Worm (Caenorhabditis elegans): ENCODE measurements around the gene sre-44.

sre-44 gene

DNA sequence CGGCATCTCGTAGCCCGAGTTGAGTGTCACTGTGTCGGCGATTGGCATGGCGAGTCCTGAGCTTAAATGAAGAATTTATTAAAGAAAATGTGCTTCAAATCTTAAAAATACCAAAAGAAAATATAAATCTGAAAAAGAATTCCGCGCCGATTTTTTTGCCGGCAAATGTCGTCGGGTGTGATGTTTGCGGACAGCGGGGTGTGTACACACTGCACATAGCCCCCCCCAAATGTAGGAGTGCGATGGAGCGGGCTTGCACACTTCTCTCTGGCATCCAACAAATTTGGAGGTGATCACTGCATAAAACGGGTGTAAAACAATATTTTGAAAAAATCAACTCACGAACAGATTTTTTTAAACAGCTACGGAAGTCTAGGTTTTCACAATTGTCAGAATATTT lies 26.8 kb downstream of the sre-44 start, which contains the start of gene Y39G8B.2:
Gene Y39G8B.2, minus strand, starts transcription at position 61 of the 400 bp plus-strand sequence.
- peak; percentile 43; the same call in 1 of the 2 replicates for TF ChIP-seq scrt-1 (GFP tag; IDR thresholded peaks at IDR 0.05)
- peak; percentile 66 for TF ChIP-seq hmg-4 (GFP tag; optimal IDR thresholded peaks at IDR 0.05)
- peak; percentile 73 for TF ChIP-seq F13C5.2 (tag; optimal IDR thresholded peaks at IDR 0.05)
- TF ChIP-seq ama-1 (optimal IDR thresholded peaks at IDR 0.05), result no peak
- no peak for TF ChIP-seq ceh-36 (tag; optimal IDR thresholded peaks at IDR 0.05)
- peak; percentile 68 for TF ChIP-seq pes-1 (GFP tag; IDR thresholded peaks at IDR 0.05)
- 0 out of 2 replicates have a peak, but pooled peaks have one; percentile 32 for TF ChIP-seq flt-1 (GFP tag; IDR thresholded peaks at IDR 0.05)
- 0 out of 2 replicates have a peak, but pooled peaks have one; percentile 43 for TF ChIP-seq tbx-11 (GFP tag; IDR thresholded peaks at IDR 0.05)
- no peak for TF ChIP-seq sea-1 (GFP tag; conservative IDR thresholded peaks at IDR 0.05)
- no peak for TF ChIP-seq aly-1 (tag; optimal IDR thresholded peaks at IDR 0.05)

DNA sequence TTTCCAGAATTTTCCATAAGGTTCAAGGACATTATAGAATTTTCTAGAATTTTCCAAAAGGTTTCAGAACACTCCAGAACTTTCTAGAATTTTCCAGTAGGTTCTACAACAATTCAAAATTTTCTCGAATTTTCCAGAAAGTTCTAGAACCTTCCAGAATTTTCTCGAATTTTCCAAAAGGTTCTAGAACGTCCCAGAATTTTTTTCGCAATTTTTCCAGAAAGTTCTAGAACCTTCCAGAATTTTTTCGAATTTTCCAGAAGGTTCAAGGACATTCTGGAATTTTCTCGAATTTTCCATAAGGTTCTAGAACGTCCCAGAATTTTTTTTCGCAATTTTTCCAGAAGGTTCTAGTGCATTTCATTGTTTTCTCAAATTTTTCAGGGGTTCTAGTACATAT lies 28.3 kb downstream of the sre-44 start:
- no peak for TF ChIP-seq B0310.2 (tag; optimal IDR thresholded peaks at IDR 0.05)
- TF ChIP-seq hnd-1 (tag; optimal IDR thresholded peaks at IDR 0.05), result no peak
- no peak for TF ChIP-seq ceh-36 (tag; optimal IDR thresholded peaks at IDR 0.05)
- TF ChIP-seq tra-4 (tag; optimal IDR thresholded peaks at IDR 0.05), result no peak
- no peak for TF ChIP-seq flt-1 (GFP tag; IDR thresholded peaks at IDR 0.05)
- TF ChIP-seq tbx-11 (GFP tag; IDR thresholded peaks at IDR 0.05), result no peak
- no peak for TF ChIP-seq tbx-37 (GFP tag; conservative IDR thresholded peaks at IDR 0.05)
- TF ChIP-seq ama-1 (optimal IDR thresholded peaks at IDR 0.05), result no peak
- no peak for TF ChIP-seq hmbx-1 (tag; optimal IDR thresholded peaks at IDR 0.05)
- TF ChIP-seq ets-7 (tag; optimal IDR thresholded peaks at IDR 0.05), result no peak
- no peak for TF ChIP-seq pes-1 (GFP tag; IDR thresholded peaks at IDR 0.05)
- TF ChIP-seq ceh-13 (GFP tag; optimal IDR thresholded peaks at IDR 0.05), result no peak
- TF ChIP-seq scrt-1 (GFP tag; IDR thresholded peaks at IDR 0.05), result no peak

- no peak for TF ChIP-seq scrt-1 (GFP tag; IDR thresholded peaks at IDR 0.05)
These were observed 30.6 kb downstream of the sre-44 start, which contains the start of gene sre-48 for ce11 chrII:13979833-13980513. sre-48 (minus strand) TSS chrII:13979883.

- no peak for TF ChIP-seq tbx-11 (GFP tag; IDR thresholded peaks at IDR 0.05)
- TF ChIP-seq scrt-1 (GFP tag; IDR thresholded peaks at IDR 0.05), result no peak
- TF ChIP-seq tbx-37 (GFP tag; conservative IDR thresholded peaks at IDR 0.05), result no peak
- no peak for TF ChIP-seq hmg-4 (GFP tag; optimal IDR thresholded peaks at IDR 0.05)
- no peak for TF ChIP-seq hmbx-1 (tag; optimal IDR thresholded peaks at IDR 0.05)
- TF ChIP-seq tra-4 (tag; optimal IDR thresholded peaks at IDR 0.05), result no peak
- no peak for TF ChIP-seq ets-7 (tag; optimal IDR thresholded peaks at IDR 0.05)
- no peak for TF ChIP-seq hnd-1 (tag; optimal IDR thresholded peaks at IDR 0.05)
- no peak for TF ChIP-seq aly-1 (tag; optimal IDR thresholded peaks at IDR 0.05)
- no peak for TF ChIP-seq B0310.2 (tag; optimal IDR thresholded peaks at IDR 0.05)
- no peak for TF ChIP-seq ceh-13 (GFP tag; optimal IDR thresholded peaks at IDR 0.05)
- TF ChIP-seq ama-1 (optimal IDR thresholded peaks at IDR 0.05), result no peak
- no peak for TF ChIP-seq flt-1 (GFP tag; IDR thresholded peaks at IDR 0.05)
- no peak for TF ChIP-seq sea-1 (GFP tag; conservative IDR thresholded peaks at IDR 0.05)
- no peak for TF ChIP-seq F13C5.2 (tag; optimal IDR thresholded peaks at IDR 0.05)
- no peak for TF ChIP-seq pes-1 (GFP tag; IDR thresholded peaks at IDR 0.05)
- TF ChIP-seq ceh-36 (tag; optimal IDR thresholded peaks at IDR 0.05), result no peak
These were observed 31.7 kb downstream of the sre-44 start, which contains the start of gene Y39G8B.9 for ce11 chrII:13981097-13981496. Y39G8B.9 (plus strand) TSS chrII:13981365.

ce11 chrII:13981819-13982218 lies 32.4 kb downstream of the sre-44 start:
- TF ChIP-seq aly-1 (tag; optimal IDR thresholded peaks at IDR 0.05), result no peak
- no peak for TF ChIP-seq pes-1 (GFP tag; IDR thresholded peaks at IDR 0.05)
- no peak for TF ChIP-seq scrt-1 (GFP tag; IDR thresholded peaks at IDR 0.05)
- TF ChIP-seq hmg-4 (GFP tag; optimal IDR thresholded peaks at IDR 0.05), result no peak
- no peak for TF ChIP-seq ceh-36 (tag; optimal IDR thresholded peaks at IDR 0.05)
- TF ChIP-seq tbx-11 (GFP tag; IDR thresholded peaks at IDR 0.05), result no peak
- no peak for TF ChIP-seq tra-4 (tag; optimal IDR thresholded peaks at IDR 0.05)
- TF ChIP-seq hnd-1 (tag; optimal IDR thresholded peaks at IDR 0.05), result no peak
- TF ChIP-seq ceh-13 (GFP tag; optimal IDR thresholded peaks at IDR 0.05), result no peak
- no peak for TF ChIP-seq F13C5.2 (tag; optimal IDR thresholded peaks at IDR 0.05)
- no peak for TF ChIP-seq B0310.2 (tag; optimal IDR thresholded peaks at IDR 0.05)
- no peak for TF ChIP-seq ama-1 (optimal IDR thresholded peaks at IDR 0.05)

ce11 chrII:13982247-13982646 lies 32.9 kb downstream of the sre-44 start:
- no peak for TF ChIP-seq tbx-11 (GFP tag; IDR thresholded peaks at IDR 0.05)
- TF ChIP-seq B0310.2 (tag; optimal IDR thresholded peaks at IDR 0.05), result no peak
- TF ChIP-seq flt-1 (GFP tag; IDR thresholded peaks at IDR 0.05), result no peak
- TF ChIP-seq sea-1 (GFP tag; conservative IDR thresholded peaks at IDR 0.05), result no peak
- no peak for TF ChIP-seq tra-4 (tag; optimal IDR thresholded peaks at IDR 0.05)
- TF ChIP-seq ceh-13 (GFP tag; optimal IDR thresholded peaks at IDR 0.05), result no peak
- TF ChIP-seq ama-1 (optimal IDR thresholded peaks at IDR 0.05), result no peak
- TF ChIP-seq scrt-1 (GFP tag; IDR thresholded peaks at IDR 0.05), result no peak
- no peak for TF ChIP-seq tbx-37 (GFP tag; conservative IDR thresholded peaks at IDR 0.05)
- TF ChIP-seq ceh-36 (tag; optimal IDR thresholded peaks at IDR 0.05), result no peak

DNA sequence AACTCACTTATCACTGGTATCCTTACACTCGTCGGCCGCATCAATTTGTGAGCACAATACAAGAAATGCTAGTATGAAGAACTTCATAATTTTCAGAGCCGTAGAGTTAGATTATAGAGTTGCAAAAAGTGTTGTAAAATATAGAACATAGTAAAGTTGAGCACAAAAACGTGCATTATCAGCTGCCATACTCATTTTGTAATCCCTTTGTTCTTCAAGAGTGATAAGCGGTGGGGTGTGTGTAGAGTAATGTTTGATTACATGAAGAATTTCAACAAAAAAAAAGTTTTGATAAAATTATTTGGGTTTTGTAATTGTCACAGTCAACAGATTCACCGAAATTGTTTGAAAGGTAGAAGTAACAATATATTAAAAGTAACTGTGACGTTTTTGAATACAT lies 33.5 kb downstream of the sre-44 start, which contains the start of the genes Y39G8B.13 and Y39G8B.10:
Gene Y39G8B.13, minus strand, starts transcription at position 125 of the 400 bp plus-strand sequence.
Gene Y39G8B.10, minus strand, starts transcription at position 193 of the 400 bp plus-strand sequence.
- no peak for TF ChIP-seq hnd-1 (tag; optimal IDR thresholded peaks at IDR 0.05)
- no peak for TF ChIP-seq sea-1 (GFP tag; conservative IDR thresholded peaks at IDR 0.05)
- TF ChIP-seq flt-1 (GFP tag; IDR thresholded peaks at IDR 0.05), result no peak
- no peak for TF ChIP-seq pes-1 (GFP tag; IDR thresholded peaks at IDR 0.05)
- no peak for TF ChIP-seq F13C5.2 (tag; optimal IDR thresholded peaks at IDR 0.05)
- no peak for TF ChIP-seq scrt-1 (GFP tag; IDR thresholded peaks at IDR 0.05)
- TF ChIP-seq ceh-36 (tag; optimal IDR thresholded peaks at IDR 0.05), result no peak
- TF ChIP-seq B0310.2 (tag; optimal IDR thresholded peaks at IDR 0.05), result no peak
- TF ChIP-seq aly-1 (tag; optimal IDR thresholded peaks at IDR 0.05), result no peak
- TF ChIP-seq hmbx-1 (tag; optimal IDR thresholded peaks at IDR 0.05), result no peak
- no peak for TF ChIP-seq tbx-37 (GFP tag; conservative IDR thresholded peaks at IDR 0.05)
- no peak for TF ChIP-seq ama-1 (optimal IDR thresholded peaks at IDR 0.05)
- TF ChIP-seq tra-4 (tag; optimal IDR thresholded peaks at IDR 0.05), result no peak
- TF ChIP-seq hmg-4 (GFP tag; optimal IDR thresholded peaks at IDR 0.05), result no peak
- no peak for TF ChIP-seq ceh-13 (GFP tag; optimal IDR thresholded peaks at IDR 0.05)
- TF ChIP-seq tbx-11 (GFP tag; IDR thresholded peaks at IDR 0.05), result no peak
- TF ChIP-seq ets-7 (tag; optimal IDR thresholded peaks at IDR 0.05), result no peak

All from whole organism, early embryonic.